Worm (Caenorhabditis elegans): ENCODE measurements around the gene chil-17.

DNA sequence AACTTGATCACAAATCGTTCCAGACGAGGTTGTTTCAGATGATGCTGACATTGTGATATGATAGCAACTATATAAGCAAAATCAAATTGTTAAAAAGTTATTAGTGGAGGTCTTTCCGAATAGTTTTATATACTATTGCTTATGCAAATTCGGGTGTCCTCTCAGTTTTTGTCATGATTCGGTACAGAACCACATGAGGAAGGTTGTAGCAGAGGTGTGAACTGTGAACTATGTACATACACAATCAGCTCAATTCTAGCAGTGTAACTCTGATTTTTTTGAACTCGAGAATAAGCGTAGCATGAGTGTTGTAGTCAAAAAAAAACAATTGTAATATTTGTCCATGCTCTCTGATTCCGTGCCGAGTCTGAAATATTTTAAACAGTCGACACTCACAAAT is 36.9 kb downstream of the chil-17 start, which contains the start of gene Y51B9A.6:
- no peak for TF ChIP-seq dao-5 (tag; optimal IDR thresholded peaks at IDR 0.05)
- no peak for TF ChIP-seq him-1 (tag; optimal IDR thresholded peaks at IDR 0.05)
- no peak for TF ChIP-seq W03F9.2 (tag; optimal IDR thresholded peaks at IDR 0.05)
